Worm (Caenorhabditis elegans) whole organism, young adult: ENCODE results near the gene ceh-43.

ENCODE experiments used
- B0019.2 ChIP-seq: fragments of 200-800 bp; sonication (Bioruptor generic); conservative IDR thresholded peaks from 2 replicates; pipeline ENCODE4 v1.3.6; 2022; ENCODE audit warnings: missing genetic modification reagents, missing genetic modification characterization, missing compliant biosample characterization
- B0261.1 ChIP-seq: sonication (generic microtip); optimal IDR thresholded peaks from 2 replicates; lab custom pipeline; 2016; ENCODE audit warnings: mild to moderate bottlenecking, missing genetic modification characterization, moderate library complexity, missing compliant biosample characterization
- D2030.7 ChIP-seq: fragments of 200-800 bp; sonication (Bioruptor generic); IDR thresholded peaks from 2 replicates; pipeline ENCODE4 v1.3.6; 2022; ENCODE audit warnings: missing genetic modification reagents, missing genetic modification characterization, missing compliant biosample characterization
- F10E7.11 ChIP-seq: sonication (generic microtip); optimal IDR thresholded peaks from 2 replicates; lab custom pipeline; 2017; ENCODE audit warnings: mild to moderate bottlenecking, missing genetic modification characterization, moderate library complexity, missing compliant biosample characterization
- K11D2.4 ChIP-seq: fragments of 200-800 bp; sonication (Bioruptor generic); IDR thresholded peaks from 2 replicates; pipeline ENCODE4 v1.3.6; 2022; ENCODE audit warnings: missing genetic modification reagents, missing genetic modification characterization, missing compliant biosample characterization
- Y53F4B.3 ChIP-seq: fragments of 200-800 bp; sonication (Bioruptor generic); IDR thresholded peaks from 2 replicates; pipeline ENCODE4 v1.3.6; 2022; ENCODE audit warnings: missing genetic modification reagents, missing genetic modification characterization, missing compliant biosample characterization
- Y53G8AR.9 ChIP-seq: fragments of 200-800 bp; sonication (Bioruptor generic); conservative IDR thresholded peaks from 2 replicates; pipeline ENCODE4 v1.3.6; 2022; ENCODE audit warnings: missing genetic modification reagents, missing genetic modification characterization, missing compliant biosample characterization
- Y79H2A.3 ChIP-seq: fragments of 200-800 bp; sonication (Bioruptor generic); conservative IDR thresholded peaks from 2 replicates; pipeline ENCODE4 v1.3.6; 2022; ENCODE audit warnings: missing genetic modification reagents, missing genetic modification characterization, missing compliant biosample characterization
- ZK185.1 ChIP-seq: sonication (generic microtip); optimal IDR thresholded peaks from 2 replicates; lab custom pipeline; 2016; ENCODE audit warnings: mild to moderate bottlenecking, missing genetic modification characterization, missing compliant biosample characterization; ENCODE audit not compliant: poor library complexity, severe bottlenecking
- ama-1 ChIP-seq, 3 experiments: fragments of 150-350 bp in 1 of 3; sonication (generic microtip) in 2 of 3; optimal IDR thresholded peaks; 2 replicates each; lab custom pipeline; 2014 to 2018; ENCODE audit warnings: missing biosample characterization in 2 of 3, missing genetic modification characterization in 2 of 3, missing genetic modification reagents in 2 of 3
- aptf-2 ChIP-seq: fragments of 200-800 bp; sonication (Bioruptor generic); conservative IDR thresholded peaks from 2 replicates; pipeline ENCODE4 v1.3.6; 2022; ENCODE audit warnings: missing genetic modification reagents, missing genetic modification characterization, missing compliant biosample characterization
- atf-7 ChIP-seq: sonication (generic microtip); optimal IDR thresholded peaks from 2 replicates; lab custom pipeline; 2017; ENCODE audit warnings: mild to moderate bottlenecking, missing genetic modification characterization, missing compliant biosample characterization
- attf-3 ChIP-seq: fragments of 200-800 bp; sonication (Bioruptor generic); conservative IDR thresholded peaks from 2 replicates; pipeline ENCODE4 v1.3.6; 2022; ENCODE audit warnings: missing genetic modification reagents, missing genetic modification characterization, missing compliant biosample characterization
- bed-1 ChIP-seq: fragments of 200-800 bp; sonication (Bioruptor generic); IDR thresholded peaks from 2 replicates; pipeline ENCODE4 v1.3.6; 2022; ENCODE audit warnings: missing genetic modification reagents, missing genetic modification characterization, missing compliant biosample characterization
- bed-2 ChIP-seq: fragments of 200-800 bp; sonication (Bioruptor generic); IDR thresholded peaks from 2 replicates; pipeline ENCODE4 v1.3.6; 2022; ENCODE audit warnings: missing genetic modification reagents, missing genetic modification characterization, missing compliant biosample characterization
- cebp-1 ChIP-seq, 2 experiments: fragments of 200-800 bp in 1 of 2; sonication (Bioruptor generic) in 1 of 2; sonication (generic microtip) in 1 of 2; IDR thresholded peaks in 1 of 2; optimal IDR thresholded peaks in 1 of 2; 2 replicates each; pipeline versions ENCODE4 v1.3.6 to Lab custom; 2017 to 2022; ENCODE audit warnings: missing compliant biosample characterization in 2 of 2, missing genetic modification characterization in 2 of 2, mild to moderate bottlenecking in 1 of 2, missing genetic modification reagents in 1 of 2, moderate library complexity in 1 of 2
- ceh-100 ChIP-seq: fragments of 200-800 bp; sonication (Bioruptor generic); IDR thresholded peaks from 2 replicates; pipeline ENCODE4 v1.3.6; 2022; ENCODE audit warnings: missing genetic modification reagents, missing genetic modification characterization, missing compliant biosample characterization
- die-1 ChIP-seq: sonication (generic microtip); optimal IDR thresholded peaks from 2 replicates; lab custom pipeline; 2016; ENCODE audit warnings: missing genotype, mild to moderate bottlenecking, missing genetic modification characterization, missing compliant biosample characterization
- dox-1 ChIP-seq: fragments of 200-800 bp; sonication (Bioruptor generic); IDR thresholded peaks from 2 replicates; pipeline ENCODE4 v1.3.6; 2022; ENCODE audit warnings: missing genetic modification reagents, missing genetic modification characterization, missing compliant biosample characterization
- dpff-1 ChIP-seq: sonication (generic microtip); optimal IDR thresholded peaks from 2 replicates; lab custom pipeline; 2017; ENCODE audit warnings: mild to moderate bottlenecking, missing genetic modification characterization, missing compliant biosample characterization
- egrh-3 ChIP-seq: fragments of 200-800 bp; sonication (Bioruptor generic); IDR thresholded peaks from 2 replicates; pipeline ENCODE4 v1.3.6; 2022; ENCODE audit warnings: missing genetic modification reagents, missing genetic modification characterization, missing compliant biosample characterization
- him-1 ChIP-seq: sonication (generic microtip); optimal IDR thresholded peaks from 2 replicates; lab custom pipeline; 2016; ENCODE audit warnings: missing genotype, missing genetic modification reagents, missing genetic modification characterization, missing compliant biosample characterization
- hmg-1.2 ChIP-seq: fragments of 200-800 bp; sonication (Bioruptor generic); IDR thresholded peaks from 2 replicates; pipeline ENCODE4 v1.3.6; 2022; ENCODE audit warnings: missing genetic modification reagents, missing genetic modification characterization, missing compliant biosample characterization
- hsf-1 ChIP-seq: fragments of 200-800 bp; sonication (Bioruptor generic); IDR thresholded peaks from 2 replicates; pipeline ENCODE4 v1.3.6; 2022; ENCODE audit warnings: missing genetic modification reagents, missing genetic modification characterization, missing compliant biosample characterization
- lin-54 ChIP-seq: fragments of 200-800 bp; sonication (Bioruptor generic); optimal IDR thresholded peaks from 2 replicates; lab custom pipeline; 2018; ENCODE audit warnings: mild to moderate bottlenecking, missing genetic modification characterization, missing compliant biosample characterization
- lsy-27 ChIP-seq: sonication (generic microtip); optimal IDR thresholded peaks from 2 replicates; lab custom pipeline; 2017; ENCODE audit warnings: missing genetic modification characterization, mild to moderate bottlenecking, missing compliant biosample characterization, antibody characterized with exemption, missing genotype, borderline replicate concordance; ENCODE audit not compliant: insufficient read depth
- madf-3 ChIP-seq: fragments of 200-800 bp; sonication (Bioruptor generic); IDR thresholded peaks from 2 replicates; pipeline ENCODE4 v1.3.6; 2022; ENCODE audit warnings: missing genetic modification reagents, missing genetic modification characterization, missing compliant biosample characterization
- madf-8 ChIP-seq: fragments of 200-800 bp; sonication (Bioruptor generic); conservative IDR thresholded peaks from 2 replicates; pipeline ENCODE4 v1.3.6; 2022; ENCODE audit warnings: missing genetic modification reagents, missing genetic modification characterization, missing compliant biosample characterization
- nfyb-1 ChIP-seq: fragments of 200-800 bp; sonication (Bioruptor generic); IDR thresholded peaks from 2 replicates; pipeline ENCODE4 v1.3.6; 2022; ENCODE audit warnings: missing genetic modification reagents, missing genetic modification characterization, missing compliant biosample characterization
- nhr-80 ChIP-seq: sonication (generic microtip); optimal IDR thresholded peaks from 2 replicates; lab custom pipeline; 2016; ENCODE audit warnings: missing genetic modification characterization, missing compliant biosample characterization
- nhr-90 ChIP-seq: sonication (generic microtip); optimal IDR thresholded peaks from 2 replicates; lab custom pipeline; 2016; ENCODE audit warnings: missing genotype, mild to moderate bottlenecking, missing genetic modification characterization, missing compliant biosample characterization
- rec-8 ChIP-seq, 2 experiments: sonication (generic microtip); optimal IDR thresholded peaks; 2 replicates each; lab custom pipeline; 2016; ENCODE audit warnings: mild to moderate bottlenecking in 2 of 2, missing genetic modification characterization in 2 of 2, missing genetic modification reagents in 2 of 2, missing genotype in 2 of 2, missing biosample characterization in 1 of 2, missing compliant biosample characterization in 1 of 2, moderate library complexity in 1 of 2
- repo-1 ChIP-seq: sonication (generic microtip); optimal IDR thresholded peaks from 2 replicates; lab custom pipeline; 2017; ENCODE audit warnings: mild to moderate bottlenecking, missing genetic modification characterization, missing compliant biosample characterization
- sdz-38 ChIP-seq: sonication (generic microtip); optimal IDR thresholded peaks from 2 replicates; lab custom pipeline; 2016; ENCODE audit warnings: missing genotype, missing genetic modification characterization, missing compliant biosample characterization
- snpc-1.1 ChIP-seq: sonication (generic microtip); optimal IDR thresholded peaks from 2 replicates; lab custom pipeline; 2017; ENCODE audit warnings: missing genetic modification characterization, mild to moderate bottlenecking, missing compliant biosample characterization, antibody characterized with exemption, moderate library complexity, missing genotype, missing genetic modification reagents; ENCODE audit not compliant: insufficient read depth
- snpc-4 ChIP-seq, 5 experiments: fragments of 150-350 bp in 1 of 5; sonication (generic microtip) in 4 of 5; optimal IDR thresholded peaks; 2 replicates each; lab custom pipeline; 2014 to 2018; ENCODE audit warnings: missing genetic modification characterization in 5 of 5, missing biosample characterization in 3 of 5, antibody characterized with exemption in 2 of 5, mild to moderate bottlenecking in 2 of 5, missing compliant biosample characterization in 2 of 5, missing genotype in 2 of 5, moderate library complexity in 2 of 5, missing genetic modification reagents in 1 of 5
- somi-1 ChIP-seq: fragments of 200-800 bp; sonication (Bioruptor generic); optimal IDR thresholded peaks from 2 replicates; lab custom pipeline; 2018; ENCODE audit warnings: mild to moderate bottlenecking, missing genetic modification characterization, missing compliant biosample characterization
- tbp1 ChIP-seq: fragments of 200-800 bp; sonication (Bioruptor generic); optimal IDR thresholded peaks from 2 replicates; lab custom pipeline; 2018; ENCODE audit warnings: mild to moderate bottlenecking, missing genetic modification characterization, missing compliant biosample characterization
- tlf-1 ChIP-seq: fragments of 200-800 bp; sonication (Bioruptor generic); optimal IDR thresholded peaks from 2 replicates; lab custom pipeline; 2018; ENCODE audit warnings: mild to moderate bottlenecking, missing genetic modification characterization, missing compliant biosample characterization
- zim-3 ChIP-seq: sonication (generic microtip); optimal IDR thresholded peaks from 2 replicates; lab custom pipeline; 2017; ENCODE audit warnings: mild to moderate bottlenecking, missing genetic modification characterization, moderate library complexity, missing compliant biosample characterization
- ztf-18 ChIP-seq: sonication (generic microtip); optimal IDR thresholded peaks from 2 replicates; lab custom pipeline; 2016; ENCODE audit warnings: missing genotype, mild to moderate bottlenecking, missing genetic modification characterization, missing compliant biosample characterization

The ceh-43 gene

DNA sequence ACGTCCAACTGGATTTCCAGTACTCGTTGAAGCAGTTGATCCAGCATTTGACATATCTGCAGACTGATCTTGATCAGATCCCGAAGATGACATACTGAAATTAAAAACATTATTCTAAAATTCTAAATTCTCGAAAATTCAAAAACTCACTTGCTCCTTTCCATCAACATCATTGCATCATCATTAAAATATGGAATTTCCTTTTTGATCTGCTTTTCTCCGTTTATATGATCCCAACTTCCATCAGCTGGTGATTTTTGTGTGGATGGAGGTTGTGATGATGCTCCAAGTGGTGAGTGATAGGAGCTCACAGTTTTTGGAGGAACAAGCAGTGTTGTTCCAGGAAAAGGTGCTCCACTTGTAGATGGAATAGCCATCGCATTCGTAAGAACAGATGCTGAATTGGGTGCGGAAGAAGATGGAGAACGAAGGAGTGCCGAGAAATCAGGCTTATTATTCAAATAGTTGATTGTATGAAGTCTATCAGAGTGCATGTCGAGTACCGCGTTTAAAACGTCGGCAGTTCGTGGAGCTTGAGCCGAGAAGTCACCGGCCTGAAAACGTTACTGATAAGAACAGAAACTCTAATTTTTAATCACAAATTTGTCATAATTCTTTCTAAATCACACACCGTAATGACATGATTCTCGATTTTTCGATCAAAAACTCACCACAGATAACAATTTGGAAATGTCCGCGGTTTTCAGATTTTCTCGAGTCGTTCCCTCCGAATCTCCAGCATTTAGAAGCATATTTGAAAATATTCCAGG, 43.5 kb upstream of the ceh-43 start:
- TF ChIP-seq repo-1 (tag; lab: Kevin White, UChicago): no peak
- TF ChIP-seq snpc-1.1 (tag; lab: Kevin White, UChicago): no peak
- peak; percentile 71 for TF ChIP-seq atf-7 (tag; lab: Kevin White, UChicago)
- TF ChIP-seq nhr-90 (tag; lab: Kevin White, UChicago): no peak
- no peak for TF ChIP-seq lin-54
- no peak for TF ChIP-seq snpc-4 (GFP tag; optimal IDR thresholded peaks at IDR 0.05; lab: Kevin White, UChicago)
- peak in 1 of 4 experiments; percentile 13 for TF ChIP-seq snpc-4 (tag; optimal IDR thresholded peaks at IDR 0.05; lab: Kevin White, UChicago)
- no peak for TF ChIP-seq aptf-2 (GFP tag; lab: Robert Waterston, UW)
- TF ChIP-seq dpff-1 (tag; lab: Kevin White, UChicago): no peak
- TF ChIP-seq bed-2 (GFP tag; lab: Robert Waterston, UW): no peak
- no peak for TF ChIP-seq D2030.7 (GFP tag; lab: Robert Waterston, UW)
- no peak for TF ChIP-seq B0019.2
- TF ChIP-seq ztf-18 (tag; lab: Kevin White, UChicago): no peak
- no peak for TF ChIP-seq F10E7.11 (tag; lab: Kevin White, UChicago)
- TF ChIP-seq sdz-38: no peak
- 0 out of 2 replicates have a peak, but pooled peaks have one; percentile 8 for TF ChIP-seq hmg-1.2
- TF ChIP-seq Y79H2A.3 (GFP tag; lab: Robert Waterston, UW): no peak
- TF ChIP-seq ZK185.1 (tag; lab: Kevin White, UChicago): peak; percentile 37
- TF ChIP-seq zim-3 (tag; lab: Kevin White, UChicago): no peak
- no peak for TF ChIP-seq nfyb-1 (GFP tag; lab: Robert Waterston, UW)
- peak; percentile 72 for TF ChIP-seq nhr-80
- TF ChIP-seq him-1 (tag; lab: Kevin White, UChicago): no peak
- TF ChIP-seq die-1 (tag; lab: Kevin White, UChicago): no peak

ce11 chrIII:4491164-4492144, 41.7 kb upstream of the ceh-43 start:
- TF ChIP-seq F10E7.11 (tag; lab: Kevin White, UChicago) (peak; percentile 10), hsf-1 (GFP tag; lab: Robert Waterston, UW) (peak; percentile 66), ceh-100 (GFP tag; lab: Robert Waterston, UW) (no peak; the same call in none of the 2 replicates), attf-3 (no peak), cebp-1 (GFP tag; IDR thresholded peaks at IDR 0.05; lab: Robert Waterston, UW) (no peak), cebp-1 (tag; optimal IDR thresholded peaks at IDR 0.05; lab: Kevin White, UChicago) (peak; percentile 73), Y53F4B.3 (peak; percentile 4; the same call in 1 of the 2 replicates), egrh-3 (no peak), bed-1 (GFP tag; lab: Robert Waterston, UW) (no peak), B0261.1 (peak; percentile 27), rec-8 (tag; optimal IDR thresholded peaks at IDR 0.05; lab: Kevin White, UChicago) (no peak), dox-1 (GFP tag; lab: Robert Waterston, UW) (peak; percentile 63), K11D2.4 (GFP tag; lab: Robert Waterston, UW) (0 out of 2 replicates have a peak, but pooled peaks have one; percentile 37), lsy-27 (tag; lab: Kevin White, UChicago) (no peak), somi-1 (GFP tag; lab: Kevin White, UChicago) (no peak), madf-3 (GFP tag; lab: Robert Waterston, UW) (0 out of 2 replicates have a peak, but pooled peaks have one; percentile 68), die-1 (tag; lab: Kevin White, UChicago) (peak; percentile 49), tlf-1 (GFP tag; lab: Kevin White, UChicago) (peak; percentile 88), Y53G8AR.9 (GFP tag; lab: Robert Waterston, UW) (peak; percentile 86), zim-3 (tag; lab: Kevin White, UChicago) (peak; percentile 58), tbp1 (GFP tag; lab: Kevin White, UChicago) (peak; percentile 43), ama-1 (optimal IDR thresholded peaks at IDR 0.05; lab: Kevin White, UChicago) (peak; percentile 17), ama-1 (GFP tag; optimal IDR thresholded peaks at IDR 0.05; lab: Kevin White, UChicago) (peak; percentile 18 to 39), madf-8 (GFP tag; lab: Robert Waterston, UW) (no peak; the same call in 1 of the 2 replicates)
